Worm (Caenorhabditis elegans): ENCODE results near the gene C01G5.9.

C01G5.9 gene

ce11 chrIV:6522305-6522917, 2.7 kb downstream of the C01G5.9 start, which contains the start of gene ddi-1:
TSS of gene ddi-1 (plus strand) at chrIV:6522867.
- TF ChIP-seq ces-1 (GFP tag; optimal IDR thresholded peaks at IDR 0.05) (no peak), elt-1 (tag; optimal IDR thresholded peaks at IDR 0.05; ENCODE audit: borderline replicate concordance, insufficient read depth) (no peak), unc-62 (GFP tag; optimal IDR thresholded peaks at IDR 0.05) (no peak), flh-1 (GFP tag; optimal IDR thresholded peaks at IDR 0.05) (no peak), pha-4 (tag; optimal IDR thresholded peaks at IDR 0.05) (no peak)

ce11 chrIV:6523773-6524172, 4.1 kb downstream of the C01G5.9 start:
- TF ChIP-seq M03D4.4 (tag; optimal IDR thresholded peaks at IDR 0.05) (no peak), cnd-1 (tag; optimal IDR thresholded peaks at IDR 0.05) (no peak), unc-62 (GFP tag; optimal IDR thresholded peaks at IDR 0.05) (no peak)

ce11 chrIV:6524531-6524930, 4.8 kb downstream of the C01G5.9 start, which contains the start of gene C01G5.5:
TSS of gene C01G5.5 (plus strand) at chrIV:6524610.
- TF ChIP-seq lsy-2 (tag; optimal IDR thresholded peaks at IDR 0.05) (no peak), M03D4.4 (tag; optimal IDR thresholded peaks at IDR 0.05) (no peak), lin-32 (GFP tag; optimal IDR thresholded peaks at IDR 0.05) (no peak), ham-2 (GFP tag; optimal IDR thresholded peaks at IDR 0.05) (no peak), flh-1 (GFP tag; optimal IDR thresholded peaks at IDR 0.05) (no peak), mls-2 (tag; optimal IDR thresholded peaks at IDR 0.05) (no peak), cnd-1 (tag; optimal IDR thresholded peaks at IDR 0.05) (no peak), drap-1 (GFP tag; optimal IDR thresholded peaks at IDR 0.05) (no peak), nhr-237 (tag; optimal IDR thresholded peaks at IDR 0.05) (no peak), unc-120 (tag; optimal IDR thresholded peaks at IDR 0.05; ENCODE audit: poor library complexity, severe bottlenecking) (no peak), mab-5 (tag; optimal IDR thresholded peaks at IDR 0.05) (no peak), ces-1 (GFP tag; optimal IDR thresholded peaks at IDR 0.05) (no peak), lin-13 (tag; optimal IDR thresholded peaks at IDR 0.05) (no peak), snpc-4 (tag; optimal IDR thresholded peaks at IDR 0.05) (no peak), elt-3 (tag; optimal IDR thresholded peaks at IDR 0.05) (no peak), ceh-39 (tag; optimal IDR thresholded peaks at IDR 0.05) (no peak), zip-8 (tag; optimal IDR thresholded peaks at IDR 0.05) (no peak), nhr-2 (tag; optimal IDR thresholded peaks at IDR 0.05) (no peak), sem-2 (GFP tag; optimal IDR thresholded peaks at IDR 0.05) (no peak), pha-4 (tag; optimal IDR thresholded peaks at IDR 0.05) (no peak)

DNA sequence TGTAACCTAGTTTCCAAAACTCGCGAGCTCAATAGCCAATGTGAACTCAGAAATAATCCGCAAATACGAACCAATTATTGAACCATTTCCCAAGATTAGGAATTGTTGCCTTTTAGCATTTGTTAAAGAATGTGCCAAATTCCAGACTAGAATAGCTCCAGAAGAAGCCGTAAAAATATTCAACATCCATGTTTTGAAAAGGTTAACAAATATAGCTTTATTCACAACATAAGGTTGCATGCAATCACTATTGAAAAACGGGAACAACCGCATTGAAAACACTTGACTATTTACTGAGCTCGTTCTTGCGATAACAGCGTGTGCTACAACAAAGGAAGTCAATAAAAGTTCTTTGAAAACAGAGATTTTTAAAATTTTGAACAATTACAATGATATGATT, 6.8 kb downstream of the C01G5.9 start:
- TF ChIP-seq lin-32 (GFP tag; optimal IDR thresholded peaks at IDR 0.05) (no peak), zip-8 (tag; optimal IDR thresholded peaks at IDR 0.05) (no peak), lsy-2 (tag; optimal IDR thresholded peaks at IDR 0.05) (no peak), unc-62 (GFP tag; optimal IDR thresholded peaks at IDR 0.05) (no peak), nhr-28 (tag; optimal IDR thresholded peaks at IDR 0.05) (no peak), ztf-11 (tag; optimal IDR thresholded peaks at IDR 0.05) (no peak), nhr-2 (tag; optimal IDR thresholded peaks at IDR 0.05) (no peak), mep-1 (tag; optimal IDR thresholded peaks at IDR 0.05) (no peak), mab-5 (tag; optimal IDR thresholded peaks at IDR 0.05) (no peak), unc-39 (tag; optimal IDR thresholded peaks at IDR 0.05) (no peak), snpc-4 (tag; optimal IDR thresholded peaks at IDR 0.05) (no peak), ceh-83 (GFP tag; optimal IDR thresholded peaks at IDR 0.05) (no peak)

ce11 chrIV:6528202-6528601, 8.5 kb downstream of the C01G5.9 start:
- TF ChIP-seq ceh-39 (tag; optimal IDR thresholded peaks at IDR 0.05) (no peak), elt-1 (tag; optimal IDR thresholded peaks at IDR 0.05; ENCODE audit: borderline replicate concordance, insufficient read depth) (no peak), nhr-12 (tag; optimal IDR thresholded peaks at IDR 0.05) (no peak), mep-1 (tag; optimal IDR thresholded peaks at IDR 0.05) (no peak), unc-120 (tag; optimal IDR thresholded peaks at IDR 0.05; ENCODE audit: poor library complexity, severe bottlenecking) (no peak), cnd-1 (tag; optimal IDR thresholded peaks at IDR 0.05) (no peak), nhr-76 (tag; optimal IDR thresholded peaks at IDR 0.05) (no peak), pha-4 (tag; optimal IDR thresholded peaks at IDR 0.05) (no peak), hlh-1 (tag; optimal IDR thresholded peaks at IDR 0.05) (no peak), snpc-4 (tag; optimal IDR thresholded peaks at IDR 0.05) (no peak), tbx-8 (GFP tag; optimal IDR thresholded peaks at IDR 0.05) (no peak), unc-39 (tag; optimal IDR thresholded peaks at IDR 0.05) (no peak)
